Worm (Caenorhabditis elegans): ENCODE measurements around the gene rpn-2.

Gene rpn-2

DNA sequence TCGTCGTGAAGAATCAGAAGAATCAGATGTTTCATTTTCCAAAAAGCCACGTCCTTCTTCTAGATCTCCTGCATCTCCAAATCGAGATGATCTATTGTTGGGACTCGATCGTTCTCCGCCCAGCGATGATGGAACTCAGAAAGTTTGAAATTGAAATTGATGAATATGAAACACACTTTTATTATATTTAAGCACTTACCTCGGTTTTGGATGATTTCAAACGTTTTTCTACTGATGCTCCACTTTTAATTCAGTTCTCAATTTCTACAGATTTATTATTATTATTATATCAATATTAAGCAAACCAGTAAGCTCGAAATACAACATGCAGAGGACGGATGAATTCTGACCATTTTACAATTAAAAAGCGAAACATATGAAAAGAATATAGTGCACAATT is 44.4 kb upstream of the rpn-2 start:
- TF ChIP-seq mdl-1 (tag; optimal IDR thresholded peaks at IDR 0.05) (no peak), hmg-11 (tag; optimal IDR thresholded peaks at IDR 0.05) (no peak), elt-2 (tag; optimal IDR thresholded peaks at IDR 0.05) (no peak), tbx-2 (tag; optimal IDR thresholded peaks at IDR 0.05) (no peak), nhr-67 (tag; optimal IDR thresholded peaks at IDR 0.05) (no peak), nhr-28 (tag; optimal IDR thresholded peaks at IDR 0.05) (no peak), nhr-11 (tag; optimal IDR thresholded peaks at IDR 0.05) (no peak), egl-5 (tag; optimal IDR thresholded peaks at IDR 0.05) (no peak), nhr-237 (tag; optimal IDR thresholded peaks at IDR 0.05) (no peak), fkh-10 (GFP tag; optimal IDR thresholded peaks at IDR 0.05) (no peak), skn-1 (tag; optimal IDR thresholded peaks at IDR 0.05) (no peak), mml-1 (tag; optimal IDR thresholded peaks at IDR 0.05) (no peak), ZK546.5 (tag; optimal IDR thresholded peaks at IDR 0.05) (no peak), fos-1 (tag; optimal IDR thresholded peaks at IDR 0.05) (no peak), ama-1 (optimal IDR thresholded peaks at IDR 0.05) (no peak), jun-1 (tag; optimal IDR thresholded peaks at IDR 0.05) (no peak), aly-2 (tag; optimal IDR thresholded peaks at IDR 0.05) (no peak)

- no peak for TF ChIP-seq nhr-25 (tag; optimal IDR thresholded peaks at IDR 0.05)
Observed at ce11 chrIII:6155787-6156186, 43.2 kb upstream of the rpn-2 start.

- TF ChIP-seq fos-1 (tag; optimal IDR thresholded peaks at IDR 0.05) (no peak), egl-5 (tag; optimal IDR thresholded peaks at IDR 0.05) (peak; percentile 35), pha-4 (tag; optimal IDR thresholded peaks at IDR 0.05) (peak; percentile 57)
Observed at ce11 chrIII:6157708-6158321, 41.2 kb upstream of the rpn-2 start, which contains the start of gene anmt-2. Gene anmt-2 (minus strand): TSS chrIII:6157758.

DNA sequence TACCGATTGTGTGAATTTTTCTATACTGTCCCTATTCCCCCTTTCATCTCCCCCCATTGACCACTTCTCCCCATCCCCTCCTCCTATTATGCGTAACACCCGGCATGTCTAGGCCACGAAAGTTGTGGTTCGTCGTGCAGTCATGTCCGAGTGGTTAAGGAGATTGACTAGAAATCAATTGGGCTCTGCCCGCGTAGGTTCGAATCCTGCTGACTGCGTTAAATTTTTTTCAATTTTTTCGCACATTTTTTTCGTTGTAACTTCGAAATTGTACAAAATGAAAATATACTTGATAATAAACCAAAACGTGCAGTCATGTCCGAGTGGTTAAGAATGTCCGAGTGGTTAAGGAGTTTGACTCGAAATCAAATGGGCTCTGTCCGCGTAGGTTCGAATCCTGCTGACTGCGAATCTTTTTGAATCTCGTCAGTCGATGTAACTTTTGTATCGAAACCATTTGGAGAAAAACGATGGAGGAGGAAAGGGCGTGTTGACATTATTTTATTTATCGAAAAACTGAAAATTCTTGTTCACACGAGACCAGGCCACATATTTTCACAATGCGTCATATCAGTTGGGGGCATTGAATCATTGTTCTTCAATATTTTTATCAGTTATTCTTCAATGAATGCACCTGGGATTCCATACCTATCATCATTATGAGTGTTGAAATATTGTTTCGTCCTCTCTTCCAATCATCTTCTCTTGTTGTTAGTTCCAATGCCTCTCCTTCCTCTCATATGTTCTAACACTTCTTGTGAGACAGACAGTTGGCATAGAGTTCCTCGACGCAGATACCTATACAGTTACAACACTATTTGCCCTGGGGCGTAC is 40.1 kb upstream of the rpn-2 start, which contains the start of gene nfm-1:
nfm-1 (plus strand) TSS at position 812 of the 834 bp plus-strand sequence.
- TF ChIP-seq unc-39 (tag; optimal IDR thresholded peaks at IDR 0.05) (no peak), ZK546.5 (tag; optimal IDR thresholded peaks at IDR 0.05) (no peak), nhr-23 (tag; optimal IDR thresholded peaks at IDR 0.05) (peak; percentile 63), ceh-16 (tag; optimal IDR thresholded peaks at IDR 0.05) (no peak), zag-1 (tag; optimal IDR thresholded peaks at IDR 0.05) (no peak), nhr-43 (tag; optimal IDR thresholded peaks at IDR 0.05; ENCODE audit: poor library complexity, severe bottlenecking) (peak; percentile 55), fkh-2 (tag; optimal IDR thresholded peaks at IDR 0.05) (no peak), ztf-11 (tag; optimal IDR thresholded peaks at IDR 0.05) (no peak), elt-1 (tag; optimal IDR thresholded peaks at IDR 0.05) (no peak), jun-1 (tag; optimal IDR thresholded peaks at IDR 0.05) (peak; percentile 78), skn-1 (tag; optimal IDR thresholded peaks at IDR 0.05) (peak; percentile 47), egl-5 (tag; optimal IDR thresholded peaks at IDR 0.05) (peak; percentile 38), ceh-28 (tag; optimal IDR thresholded peaks at IDR 0.05) (peak; percentile 42), mml-1 (tag; optimal IDR thresholded peaks at IDR 0.05) (no peak), unc-62 (GFP tag; optimal IDR thresholded peaks at IDR 0.05) (no peak), aly-2 (tag; optimal IDR thresholded peaks at IDR 0.05) (peak; percentile 22), ztf-4 (tag; optimal IDR thresholded peaks at IDR 0.05) (no peak), daf-12 (tag; optimal IDR thresholded peaks at IDR 0.05) (no peak), R02D3.7 (tag; optimal IDR thresholded peaks at IDR 0.05) (peak; percentile 5), egl-27 (tag; optimal IDR thresholded peaks at IDR 0.05) (peak; percentile 64), ama-1 (optimal IDR thresholded peaks at IDR 0.05) (no peak), elt-3 (tag; optimal IDR thresholded peaks at IDR 0.05) (peak in 1 of 3 experiments; percentile 44), lin-39 (tag; optimal IDR thresholded peaks at IDR 0.05) (no peak), sea-2 (GFP tag; optimal IDR thresholded peaks at IDR 0.05) (no peak), fos-1 (tag; optimal IDR thresholded peaks at IDR 0.05) (no peak), ceh-9 (tag; optimal IDR thresholded peaks at IDR 0.05) (no peak), nhr-237 (tag; optimal IDR thresholded peaks at IDR 0.05) (no peak), fkh-10 (GFP tag; optimal IDR thresholded peaks at IDR 0.05) (peak; percentile 47), nhr-67 (tag; optimal IDR thresholded peaks at IDR 0.05) (no peak), ceh-82 (tag; optimal IDR thresholded peaks at IDR 0.05) (no peak), pqm-1 (tag; optimal IDR thresholded peaks at IDR 0.05) (peak; percentile 60), hmg-11 (tag; optimal IDR thresholded peaks at IDR 0.05) (peak; percentile 68), eor-1 (tag; optimal IDR thresholded peaks at IDR 0.05) (no peak), nfya-1 (tag; optimal IDR thresholded peaks at IDR 0.05; ENCODE audit: insufficient read depth) (peak; percentile 68), nhr-77 (tag; optimal IDR thresholded peaks at IDR 0.05) (no peak), nhr-76 (tag; optimal IDR thresholded peaks at IDR 0.05) (no peak), lin-15B (tag; optimal IDR thresholded peaks at IDR 0.05) (peak; percentile 48), elt-2 (tag; optimal IDR thresholded peaks at IDR 0.05) (peak; percentile 94), pha-4 (tag; optimal IDR thresholded peaks at IDR 0.05) (peak; percentile 54)

Measured in whole organism, L3 larva.